Worm (Caenorhabditis elegans) whole organism, young adult: Measurements from ENCODE around the gene C15H11.13.
A peak's percentile ranks its signal among the peaks of the same experiment; 100 is the strongest.

ENCODE experiments used
- B0035.1 ChIP-seq: sonication (generic microtip); optimal IDR thresholded peaks from 2 replicates; lab custom pipeline; 2016; ENCODE audit warnings: missing genetic modification characterization, mild to moderate bottlenecking, missing compliant biosample characterization, missing genotype, missing genetic modification reagents
- B0336.3 ChIP-seq: fragments of 200-800 bp; sonication (Bioruptor generic); IDR thresholded peaks from 2 replicates; pipeline ENCODE4 v1.3.6; 2022; ENCODE audit warnings: missing genetic modification characterization, missing compliant biosample characterization
- F22D6.2 ChIP-seq: sonication (generic microtip); optimal IDR thresholded peaks from 2 replicates; lab custom pipeline; 2016; ENCODE audit warnings: mild to moderate bottlenecking, missing genetic modification characterization, missing compliant biosample characterization
- F33H1.4 ChIP-seq: fragments of 200-800 bp; sonication (Bioruptor generic); IDR thresholded peaks from 2 replicates; pipeline ENCODE4 v1.3.6; 2022; ENCODE audit warnings: missing genetic modification reagents, missing genetic modification characterization, missing compliant biosample characterization
- F37B4.10 ChIP-seq: fragments of 200-800 bp; sonication (Bioruptor generic); IDR thresholded peaks from 2 replicates; pipeline ENCODE4 v1.3.6; 2022; ENCODE audit warnings: missing genetic modification characterization, missing compliant biosample characterization
- F39B2.1 ChIP-seq: fragments of 200-800 bp; sonication (Bioruptor generic); IDR thresholded peaks from 2 replicates; pipeline ENCODE4 v1.3.6; 2022; ENCODE audit warnings: missing genetic modification reagents, missing genetic modification characterization, missing compliant biosample characterization
- K11D2.4 ChIP-seq: fragments of 200-800 bp; sonication (Bioruptor generic); IDR thresholded peaks from 2 replicates; pipeline ENCODE4 v1.3.6; 2022; ENCODE audit warnings: missing genetic modification reagents, missing genetic modification characterization, missing compliant biosample characterization
- T07F8.4 ChIP-seq: sonication (generic microtip); optimal IDR thresholded peaks from 2 replicates; lab custom pipeline; 2016; ENCODE audit warnings: mild to moderate bottlenecking, missing genetic modification characterization, moderate library complexity, missing compliant biosample characterization
- T26A5.8 ChIP-seq: sonication (generic microtip); optimal IDR thresholded peaks from 2 replicates; lab custom pipeline; 2016; ENCODE audit warnings: missing genetic modification characterization, missing compliant biosample characterization
- Y53G8AR.9 ChIP-seq: fragments of 200-800 bp; sonication (Bioruptor generic); conservative IDR thresholded peaks from 2 replicates; pipeline ENCODE4 v1.3.6; 2022; ENCODE audit warnings: missing genetic modification reagents, missing genetic modification characterization, missing compliant biosample characterization
- Y67H2A.10 ChIP-seq: fragments of 200-800 bp; sonication (Bioruptor generic); conservative IDR thresholded peaks from 2 replicates; pipeline ENCODE4 v1.3.6; 2022; ENCODE audit warnings: missing genetic modification reagents, missing genetic modification characterization, missing compliant biosample characterization
- aptf-2 ChIP-seq: fragments of 200-800 bp; sonication (Bioruptor generic); conservative IDR thresholded peaks from 2 replicates; pipeline ENCODE4 v1.3.6; 2022; ENCODE audit warnings: missing genetic modification reagents, missing genetic modification characterization, missing compliant biosample characterization
- atf-7 ChIP-seq: sonication (generic microtip); optimal IDR thresholded peaks from 2 replicates; lab custom pipeline; 2017; ENCODE audit warnings: mild to moderate bottlenecking, missing genetic modification characterization, missing compliant biosample characterization
- attf-3 ChIP-seq: fragments of 200-800 bp; sonication (Bioruptor generic); conservative IDR thresholded peaks from 2 replicates; pipeline ENCODE4 v1.3.6; 2022; ENCODE audit warnings: missing genetic modification reagents, missing genetic modification characterization, missing compliant biosample characterization
- bed-1 ChIP-seq: fragments of 200-800 bp; sonication (Bioruptor generic); IDR thresholded peaks from 2 replicates; pipeline ENCODE4 v1.3.6; 2022; ENCODE audit warnings: missing genetic modification reagents, missing genetic modification characterization, missing compliant biosample characterization
- ceh-27 ChIP-seq: fragments of 200-800 bp; sonication (Bioruptor generic); optimal IDR thresholded peaks from 2 replicates; lab custom pipeline; 2018; ENCODE audit warnings: mild to moderate bottlenecking, missing genetic modification characterization, moderate library complexity, missing compliant biosample characterization
- ceh-40 ChIP-seq: fragments of 200-800 bp; sonication (Bioruptor generic); IDR thresholded peaks from 2 replicates; pipeline ENCODE4 v1.3.6; 2022; ENCODE audit warnings: missing genetic modification characterization, missing compliant biosample characterization
- ceh-79 ChIP-seq: sonication (generic microtip); optimal IDR thresholded peaks from 2 replicates; lab custom pipeline; 2017; ENCODE audit warnings: mild to moderate bottlenecking, missing genetic modification characterization, missing compliant biosample characterization
- chd-7 ChIP-seq: sonication (generic microtip); optimal IDR thresholded peaks from 2 replicates; lab custom pipeline; 2016; ENCODE audit warnings: mild to moderate bottlenecking, missing genetic modification characterization, moderate library complexity, missing compliant biosample characterization
- dpl-1 ChIP-seq: fragments of 150-350 bp; optimal IDR thresholded peaks from 2 replicates; lab custom pipeline; 2014; ENCODE audit warnings: missing biosample characterization, missing genetic modification reagents, missing genetic modification characterization
- efl-1 ChIP-seq: fragments of 150-350 bp; optimal IDR thresholded peaks from 2 replicates; lab custom pipeline; 2014; ENCODE audit warnings: missing biosample characterization, missing genetic modification reagents, missing genetic modification characterization
- egrh-3 ChIP-seq: fragments of 200-800 bp; sonication (Bioruptor generic); IDR thresholded peaks from 2 replicates; pipeline ENCODE4 v1.3.6; 2022; ENCODE audit warnings: missing genetic modification reagents, missing genetic modification characterization, missing compliant biosample characterization
- ekl-4 ChIP-seq: fragments of 200-800 bp; sonication (Bioruptor generic); IDR thresholded peaks from 2 replicates; pipeline ENCODE4 v1.3.6; 2022; ENCODE audit warnings: missing genetic modification reagents, missing genetic modification characterization, missing compliant biosample characterization
- fkh-3 ChIP-seq: sonication (generic microtip); optimal IDR thresholded peaks from 2 replicates; lab custom pipeline; 2016; ENCODE audit warnings: mild to moderate bottlenecking, missing genetic modification characterization, missing compliant biosample characterization
- gei-17 ChIP-seq: fragments of 200-800 bp; sonication (Bioruptor generic); optimal IDR thresholded peaks from 2 replicates; lab custom pipeline; 2018; ENCODE audit warnings: mild to moderate bottlenecking, missing genetic modification characterization, missing compliant biosample characterization
- hmg-1.2 ChIP-seq: fragments of 200-800 bp; sonication (Bioruptor generic); IDR thresholded peaks from 2 replicates; pipeline ENCODE4 v1.3.6; 2022; ENCODE audit warnings: missing genetic modification reagents, missing genetic modification characterization, missing compliant biosample characterization
- let-526 ChIP-seq: fragments of 200-800 bp; sonication (Bioruptor generic); IDR thresholded peaks from 2 replicates; pipeline ENCODE4 v1.3.6; 2022; ENCODE audit warnings: missing genetic modification reagents, missing genetic modification characterization, missing compliant biosample characterization
- let-607 ChIP-seq, 2 experiments: fragments of 200-800 bp in 1 of 2; sonication (Bioruptor generic) in 1 of 2; sonication (generic microtip) in 1 of 2; optimal IDR thresholded peaks; 2 replicates each; lab custom pipeline; 2016 to 2018; ENCODE audit warnings: mild to moderate bottlenecking in 2 of 2, missing compliant biosample characterization in 2 of 2, missing genetic modification characterization in 2 of 2, moderate library complexity in 2 of 2, missing genotype in 1 of 2
- lin-26 ChIP-seq: fragments of 200-800 bp; sonication (Bioruptor generic); IDR thresholded peaks from 2 replicates; pipeline ENCODE4 v1.3.6; 2022; ENCODE audit warnings: missing genetic modification reagents, missing genetic modification characterization, missing compliant biosample characterization
- lin-54 ChIP-seq: fragments of 200-800 bp; sonication (Bioruptor generic); optimal IDR thresholded peaks from 2 replicates; lab custom pipeline; 2018; ENCODE audit warnings: mild to moderate bottlenecking, missing genetic modification characterization, missing compliant biosample characterization
- lsl-1 ChIP-seq: fragments of 200-800 bp; sonication (Bioruptor generic); optimal IDR thresholded peaks from 2 replicates; lab custom pipeline; 2018; ENCODE audit warnings: mild to moderate bottlenecking, missing genetic modification characterization, moderate library complexity, missing compliant biosample characterization
- madf-10 ChIP-seq: sonication (generic microtip); optimal IDR thresholded peaks from 2 replicates; lab custom pipeline; 2016; ENCODE audit warnings: mild to moderate bottlenecking, missing genetic modification characterization, missing compliant biosample characterization
- madf-6 ChIP-seq: fragments of 200-800 bp; sonication (Bioruptor generic); IDR thresholded peaks from 2 replicates; pipeline ENCODE4 v1.3.6; 2022; ENCODE audit warnings: missing genetic modification reagents, missing genetic modification characterization, missing compliant biosample characterization
- mel-28 ChIP-seq: sonication (generic microtip); optimal IDR thresholded peaks from 2 replicates; lab custom pipeline; 2016; ENCODE audit warnings: borderline replicate concordance, mild to moderate bottlenecking, missing genetic modification characterization, missing compliant biosample characterization
- mes-4 ChIP-seq: sonication (generic microtip); optimal IDR thresholded peaks from 2 replicates; lab custom pipeline; 2016; ENCODE audit warnings: missing genotype, missing genetic modification characterization, missing compliant biosample characterization
- mxl-1 ChIP-seq: sonication (generic microtip); optimal IDR thresholded peaks from 2 replicates; lab custom pipeline; 2016; ENCODE audit warnings: missing genetic modification characterization, missing compliant biosample characterization
- nhr-80 ChIP-seq: sonication (generic microtip); optimal IDR thresholded peaks from 2 replicates; lab custom pipeline; 2016; ENCODE audit warnings: missing genetic modification characterization, missing compliant biosample characterization
- nhr-90 ChIP-seq: sonication (generic microtip); optimal IDR thresholded peaks from 2 replicates; lab custom pipeline; 2016; ENCODE audit warnings: missing genotype, mild to moderate bottlenecking, missing genetic modification characterization, missing compliant biosample characterization
- rcor-1 ChIP-seq: fragments of 200-800 bp; sonication (Bioruptor generic); IDR thresholded peaks from 2 replicates; pipeline ENCODE4 v1.3.6; 2022; ENCODE audit warnings: missing genetic modification reagents, missing genetic modification characterization, missing compliant biosample characterization
- repo-1 ChIP-seq: sonication (generic microtip); optimal IDR thresholded peaks from 2 replicates; lab custom pipeline; 2017; ENCODE audit warnings: mild to moderate bottlenecking, missing genetic modification characterization, missing compliant biosample characterization
- sea-2 ChIP-seq: fragments of 200-800 bp; sonication (Bioruptor generic); IDR thresholded peaks from 2 replicates; pipeline ENCODE4 v1.3.6; 2022; ENCODE audit warnings: missing genetic modification characterization, missing compliant biosample characterization
- snpc-4 ChIP-seq, 5 experiments: fragments of 150-350 bp in 1 of 5; sonication (generic microtip) in 4 of 5; optimal IDR thresholded peaks; 2 replicates each; lab custom pipeline; 2014 to 2018; ENCODE audit warnings: missing genetic modification characterization in 5 of 5, missing biosample characterization in 3 of 5, antibody characterized with exemption in 2 of 5, mild to moderate bottlenecking in 2 of 5, missing compliant biosample characterization in 2 of 5, missing genotype in 2 of 5, moderate library complexity in 2 of 5, missing genetic modification reagents in 1 of 5
- somi-1 ChIP-seq: fragments of 200-800 bp; sonication (Bioruptor generic); optimal IDR thresholded peaks from 2 replicates; lab custom pipeline; 2018; ENCODE audit warnings: mild to moderate bottlenecking, missing genetic modification characterization, missing compliant biosample characterization
- tbp1 ChIP-seq: fragments of 200-800 bp; sonication (Bioruptor generic); optimal IDR thresholded peaks from 2 replicates; lab custom pipeline; 2018; ENCODE audit warnings: mild to moderate bottlenecking, missing genetic modification characterization, missing compliant biosample characterization
- xnd-1 ChIP-seq: sonication (generic microtip); optimal IDR thresholded peaks from 2 replicates; lab custom pipeline; 2016; ENCODE audit warnings: missing genotype, missing genetic modification reagents, missing genetic modification characterization, missing compliant biosample characterization

C15H11.13 gene

DNA sequence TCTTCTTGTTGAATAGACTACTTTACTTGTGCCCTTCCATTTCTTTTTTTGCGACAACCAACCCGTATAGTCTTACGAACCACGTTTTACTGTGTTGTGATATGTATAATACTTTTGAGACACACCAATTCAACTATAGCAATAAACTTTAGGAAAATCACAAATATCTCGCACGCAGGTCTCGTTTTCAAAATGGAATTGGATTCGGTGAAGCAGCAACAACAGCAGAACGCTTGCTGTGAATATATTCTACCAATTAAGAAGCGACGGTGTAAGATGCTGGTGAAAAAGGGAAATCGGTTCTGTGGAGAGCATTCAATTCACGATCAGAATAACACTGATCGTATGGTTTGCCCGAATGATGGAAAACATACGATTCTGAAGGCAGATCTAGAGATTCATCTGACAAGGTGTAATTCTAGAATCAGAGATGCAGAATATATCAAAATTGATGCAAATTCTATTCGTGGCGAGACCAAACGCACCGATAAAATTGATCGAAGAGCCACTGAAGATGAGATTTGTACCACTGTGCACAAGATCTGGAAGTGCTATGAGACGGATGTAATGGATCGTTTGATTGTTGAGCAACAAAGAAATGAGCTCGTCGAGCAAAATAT, 40.5 kb upstream of the C15H11.13 start, which contains the start of gene Y49A3A.3 (continued):
- TF ChIP-seq mxl-1 (tag; lab: Kevin White, UChicago) (no peak), mes-4 (tag; lab: Kevin White, UChicago) (no peak), let-526 (GFP tag; lab: Robert Waterston, UW) (no peak), madf-6 (GFP tag; lab: Robert Waterston, UW) (peak; percentile 56), B0035.1 (tag; lab: Kevin White, UChicago) (peak; percentile 65), T26A5.8 (tag; lab: Kevin White, UChicago) (no peak), nhr-80 (tag; lab: Kevin White, UChicago) (peak; percentile 25), F37B4.10 (no peak), B0336.3 (peak; percentile 94), atf-7 (tag; lab: Kevin White, UChicago) (peak; percentile 84), F39B2.1 (GFP tag; lab: Robert Waterston, UW) (peak; percentile 68; the same call in 1 of the 2 replicates), ceh-79 (peak; percentile 89), mel-28 (tag; lab: Kevin White, UChicago) (peak; percentile 46), Y67H2A.10 (GFP tag; lab: Robert Waterston, UW) (no peak), chd-7 (peak; percentile 91), aptf-2 (no peak), snpc-4 (GFP tag; optimal IDR thresholded peaks at IDR 0.05; lab: Kevin White, UChicago) (no peak), snpc-4 (tag; optimal IDR thresholded peaks at IDR 0.05; lab: Kevin White, UChicago) (peak in 3 of 4 experiments; percentile 51 to 63 (median 59)), repo-1 (tag; lab: Kevin White, UChicago) (peak; percentile 95), somi-1 (GFP tag; lab: Kevin White, UChicago) (no peak), rcor-1 (GFP tag; lab: Robert Waterston, UW) (no peak)

DNA sequence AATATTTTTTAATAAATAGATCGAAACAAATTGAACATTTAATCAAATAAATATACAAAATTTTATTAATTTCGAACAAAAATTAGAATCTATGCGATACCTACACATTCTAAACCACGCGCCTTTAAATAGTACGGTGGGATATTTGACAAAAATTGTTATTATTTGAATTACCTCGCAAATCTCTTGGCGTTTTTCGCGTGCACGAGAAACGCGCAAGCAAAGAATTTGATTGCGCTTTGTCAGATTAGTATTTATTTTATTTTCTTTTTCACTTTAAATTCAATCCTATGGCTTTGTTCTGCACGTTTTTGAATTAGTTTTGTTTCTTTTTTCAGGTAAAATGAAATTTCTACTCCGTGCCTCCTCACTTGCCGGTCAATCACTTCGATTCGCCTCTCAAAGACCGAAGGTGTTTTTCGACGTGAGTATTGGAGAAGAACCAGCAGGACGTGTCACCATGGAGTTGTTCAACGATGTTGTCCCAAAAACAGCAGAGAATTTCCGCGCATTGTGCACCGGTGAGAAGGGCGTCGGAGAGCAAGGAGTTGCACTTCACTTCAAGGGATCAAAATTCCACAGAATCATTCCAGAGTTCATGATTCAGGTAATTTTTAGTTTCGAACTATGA, 39.0 kb upstream of the C15H11.13 start, which contains the start of gene cyn-1:
Gene cyn-1, plus strand, starts transcription at position 339 of the 631 bp plus-strand sequence.
- TF ChIP-seq F33H1.4 (0 out of 2 replicates have a peak, but pooled peaks have one; percentile 52), Y53G8AR.9 (GFP tag; lab: Robert Waterston, UW) (peak; percentile 91), attf-3 (GFP tag; lab: Robert Waterston, UW) (peak; percentile 58; the same call in 1 of the 2 replicates), efl-1 (GFP tag; lab: Kevin White, UChicago) (peak; percentile 81), ceh-40 (GFP tag; lab: Robert Waterston, UW) (no peak), chd-7 (no peak), bed-1 (GFP tag; lab: Robert Waterston, UW) (no peak), dpl-1 (GFP tag; lab: Kevin White, UChicago) (peak; percentile 75), F22D6.2 (tag; lab: Kevin White, UChicago) (peak; percentile 15), sea-2 (no peak), let-607 (tag; optimal IDR thresholded peaks at IDR 0.05; lab: Kevin White, UChicago) (peak in 1 of 2 experiments; percentile 44), lin-26 (GFP tag; lab: Robert Waterston, UW) (no peak; the same call in 1 of the 2 replicates), nhr-90 (no peak), let-526 (GFP tag; lab: Robert Waterston, UW) (no peak), ekl-4 (GFP tag; lab: Robert Waterston, UW) (peak; percentile 44; the same call in 1 of the 2 replicates), tbp1 (peak; percentile 66), hmg-1.2 (peak; percentile 53), fkh-3 (tag; lab: Kevin White, UChicago) (no peak), F37B4.10 (no peak), mes-4 (tag; lab: Kevin White, UChicago) (no peak), madf-10 (peak; percentile 51), ceh-27 (GFP tag; lab: Kevin White, UChicago) (no peak), lin-54 (GFP tag; lab: Kevin White, UChicago) (peak; percentile 96), lsl-1 (GFP tag; lab: Kevin White, UChicago) (peak; percentile 65), K11D2.4 (GFP tag; lab: Robert Waterston, UW) (peak; percentile 25; the same call in 1 of the 2 replicates), T07F8.4 (tag; lab: Kevin White, UChicago) (no peak), egrh-3 (GFP tag; lab: Robert Waterston, UW) (no peak), aptf-2 (no peak), rcor-1 (GFP tag; lab: Robert Waterston, UW) (peak; percentile 53), gei-17 (no peak), xnd-1 (tag; lab: Kevin White, UChicago) (peak; percentile 45)
